Fruit fly (Drosophila melanogaster) whole organism, adult: ENCODE data around the gene CG15308.

Experiments
- CG14711 ChIP-seq: fragments of 200-800 bp; sonication (Bioruptor generic); optimal IDR thresholded peaks from 2 replicates; lab custom pipeline; 2018; ENCODE audit warnings: missing biosample characterization, mild to moderate bottlenecking, missing genetic modification characterization, moderate library complexity
- CG33017 ChIP-seq: fragments of 200-800 bp; sonication (Bioruptor generic); optimal IDR thresholded peaks from 2 replicates; lab custom pipeline; 2018; ENCODE audit warnings: missing biosample characterization, mild to moderate bottlenecking, missing genetic modification characterization, moderate library complexity
- CG5204 ChIP-seq: fragments of 200-800 bp; sonication (Bioruptor generic); optimal IDR thresholded peaks from 2 replicates; lab custom pipeline; 2016; ENCODE audit warnings: missing biosample characterization, missing genetic modification characterization
- Clk ChIP-seq: fragments of 200-800 bp; sonication (Bioruptor generic); optimal IDR thresholded peaks from 2 replicates; lab custom pipeline; 2017; ENCODE audit warnings: missing biosample characterization, missing genetic modification characterization
- Crg-1 ChIP-seq: fragments of 200-800 bp; sonication (Bioruptor generic); optimal IDR thresholded peaks from 2 replicates; lab custom pipeline; 2016; ENCODE audit warnings: missing biosample characterization, missing genetic modification characterization
- Mnt ChIP-seq: fragments of 200-800 bp; sonication (Bioruptor generic); optimal IDR thresholded peaks from 2 replicates; lab custom pipeline; 2016; ENCODE audit warnings: missing biosample characterization, mild to moderate bottlenecking, missing genetic modification characterization
- bab1 ChIP-seq: fragments of 200-800 bp; sonication (Bioruptor generic); optimal IDR thresholded peaks from 3 replicates; lab custom pipeline; 2019; ENCODE audit warnings: missing biosample characterization, mild to moderate bottlenecking, missing genetic modification characterization, moderate library complexity
- cic ChIP-seq: fragments of 200-800 bp; sonication (Bioruptor generic); optimal IDR thresholded peaks from 2 replicates; lab custom pipeline; 2017; ENCODE audit warnings: missing biosample characterization, mild to moderate bottlenecking, missing genetic modification characterization, moderate library complexity
- kay ChIP-seq: fragments of 200-800 bp; sonication (Bioruptor generic); peaks from one replicate; lab custom pipeline; 2016; ENCODE audit warnings: missing biosample characterization, missing genetic modification characterization, borderline replicate concordance
- ovo ChIP-seq: fragments of 200-800 bp; sonication (Bioruptor generic); optimal IDR thresholded peaks from 2 replicates; lab custom pipeline; 2016; ENCODE audit warnings: missing biosample characterization, missing genetic modification characterization
- tj ChIP-seq: fragments of 200-800 bp; sonication (Bioruptor generic); optimal IDR thresholded peaks from 3 replicates; lab custom pipeline; 2017; ENCODE audit warnings: missing biosample characterization, mild to moderate bottlenecking, missing genetic modification characterization, moderate library complexity

DNA sequence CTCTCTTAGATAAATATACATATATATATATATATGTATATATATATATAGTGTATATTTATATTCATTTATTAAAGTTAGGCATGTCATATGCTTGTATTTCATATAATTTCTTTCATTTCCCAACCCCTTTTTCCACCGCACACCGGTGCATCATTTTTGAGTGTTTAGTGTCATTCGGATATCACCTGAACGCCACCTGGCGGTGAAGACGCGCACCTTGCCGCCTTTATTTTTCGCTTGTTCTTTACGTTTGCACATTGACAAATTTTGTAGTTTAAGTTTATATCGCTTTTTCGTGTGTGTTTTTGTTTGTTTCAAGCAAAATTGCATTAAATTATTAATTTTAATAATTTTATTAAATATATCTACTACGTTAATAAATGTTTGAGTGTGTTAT is 12.9 kb downstream of the CG15308 start:
- TF ChIP-seq CG14711 = no peak
- TF ChIP-seq ovo (GFP tag; lab: Kevin White, UChicago) = no peak
- TF ChIP-seq tj (GFP tag; lab: Kevin White, UChicago) = no peak
- TF ChIP-seq Mnt (GFP tag; lab: Kevin White, UChicago) = no peak
- TF ChIP-seq Crg-1 (GFP tag; lab: Kevin White, UChicago) = no peak
- TF ChIP-seq cic (GFP tag; lab: Kevin White, UChicago) = no peak
- TF ChIP-seq Clk = no peak
- TF ChIP-seq kay (GFP tag; lab: Kevin White, UChicago) = no peak
- no peak for TF ChIP-seq CG33017 (tag; lab: Kevin White, UChicago)
- no peak for TF ChIP-seq CG5204
- TF ChIP-seq bab1 = no peak
